Worm (Caenorhabditis elegans): Measurements from ENCODE around the gene K11D12.8.

ce11 chrV:5086919-5087404 is 46.2 kb upstream of the K11D12.8 start, which contains the start of gene Y58A7A.5:
- no peak for TF ChIP-seq let-607 (tag; optimal IDR thresholded peaks at IDR 0.05)
- no peak for TF ChIP-seq F10E7.11 (tag; optimal IDR thresholded peaks at IDR 0.05)
- no peak for TF ChIP-seq zfh-2 (GFP tag; conservative IDR thresholded peaks at IDR 0.05)
- TF ChIP-seq sea-2 (GFP tag; IDR thresholded peaks at IDR 0.05), result no peak
- no peak for TF ChIP-seq ama-1 (optimal IDR thresholded peaks at IDR 0.05)
- TF ChIP-seq ama-1 (GFP tag; optimal IDR thresholded peaks at IDR 0.05), result no peak
- no peak for TF ChIP-seq madf-3 (GFP tag; IDR thresholded peaks at IDR 0.05)

All from whole organism, young adult.